Worm (Caenorhabditis elegans) whole organism, L4/young adult: ENCODE data around the gene F08F3.8.
A peak's percentile ranks its signal among the peaks of the same experiment; 100 is the strongest.

Experiments used
- W03F9.2 ChIP-seq: fragments of 150-350 bp; optimal IDR thresholded peaks from 2 replicates; lab custom pipeline; 2014; ENCODE audit warnings: missing biosample characterization, missing genetic modification characterization
- dao-5 ChIP-seq: sonication (generic microtip); optimal IDR thresholded peaks from 2 replicates; lab custom pipeline; 2016; ENCODE audit warnings: missing genotype, missing genetic modification characterization, moderate library complexity, missing compliant biosample characterization
- him-1 ChIP-seq: sonication (generic microtip); optimal IDR thresholded peaks from 2 replicates; lab custom pipeline; 2016; ENCODE audit warnings: missing genotype, missing genetic modification reagents, missing genetic modification characterization, missing compliant biosample characterization

The F08F3.8 gene

DNA sequence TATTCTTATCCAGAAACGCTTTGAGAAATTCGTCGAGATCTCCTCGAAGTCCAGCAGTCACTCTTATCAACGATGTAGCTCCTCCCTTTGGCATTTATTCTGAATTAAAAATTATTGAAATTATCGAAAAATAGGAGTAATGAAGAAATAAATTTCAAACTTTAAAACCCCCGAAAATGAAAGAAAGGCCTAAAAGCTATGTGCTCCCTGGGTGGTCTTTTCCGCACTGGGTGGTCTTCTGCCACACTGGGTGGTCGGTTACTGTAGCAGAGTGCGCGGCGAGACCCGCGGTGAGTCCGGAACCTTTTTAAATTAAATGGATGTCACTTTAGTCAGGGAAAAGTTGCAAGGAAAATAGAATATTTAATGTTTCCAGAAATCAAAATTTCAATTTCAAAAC is 6.7 kb upstream of the F08F3.8 start, which contains the start of gene snpc-1.3:
Gene snpc-1.3 (minus strand): TSS at position 101 of the 400 bp plus-strand sequence.
- TF ChIP-seq W03F9.2 (tag; lab: Kevin White, UChicago), result no peak
- no peak for TF ChIP-seq dao-5 (tag; lab: Kevin White, UChicago)
- no peak for TF ChIP-seq him-1 (tag; lab: Kevin White, UChicago)

DNA sequence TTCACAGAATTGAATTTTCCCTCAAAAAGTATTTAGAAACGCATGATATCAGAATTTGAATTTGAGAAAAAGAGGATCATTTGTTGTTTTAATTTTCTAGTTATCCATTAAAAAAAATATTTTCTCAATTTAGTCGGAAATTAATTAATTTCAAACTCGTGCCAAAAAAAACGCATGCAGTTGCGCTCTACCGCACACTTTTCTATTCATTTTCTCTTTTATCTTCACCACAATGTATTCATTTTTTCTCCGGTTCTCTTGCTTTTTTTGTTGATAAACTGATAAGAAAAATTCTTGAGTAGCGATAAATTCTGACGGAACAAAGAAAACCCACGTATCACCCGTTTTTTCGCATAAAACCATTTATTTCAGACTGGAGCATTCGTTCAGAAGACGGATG is 621 bp upstream of the F08F3.8 start, which contains the start of gene acl-6:
Gene acl-6 (plus strand): TSS at position 367 of the 400 bp plus-strand sequence.
- TF ChIP-seq W03F9.2 (tag; lab: Kevin White, UChicago) (peak; percentile 58), him-1 (tag; lab: Kevin White, UChicago) (no peak), dao-5 (tag; lab: Kevin White, UChicago) (no peak)

DNA sequence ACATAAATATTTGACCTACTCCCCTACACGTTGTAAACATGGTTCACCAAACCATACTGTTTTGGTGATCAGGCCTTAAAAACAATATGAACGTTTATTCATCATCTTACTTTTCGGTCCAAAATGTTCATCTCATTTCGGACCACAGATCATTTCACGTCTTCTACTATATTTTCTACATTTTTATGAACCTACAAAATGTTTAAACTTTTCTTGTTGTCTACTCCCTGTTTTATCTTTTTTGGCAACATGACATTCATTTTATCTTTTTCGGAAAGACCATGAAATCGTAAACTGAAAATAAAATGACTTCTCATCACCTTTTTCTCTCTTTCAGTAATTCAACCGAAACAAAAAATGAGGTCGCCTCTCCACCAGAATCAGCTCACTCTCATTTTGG is 4.5 kb downstream of the F08F3.8 start, which contains the start of gene rhr-1:
Gene rhr-1 (plus strand): TSS at position 301 of the 400 bp plus-strand sequence.
- no peak for TF ChIP-seq W03F9.2 (tag; lab: Kevin White, UChicago)
- no peak for TF ChIP-seq him-1 (tag; lab: Kevin White, UChicago)
- TF ChIP-seq dao-5 (tag; lab: Kevin White, UChicago), result no peak

DNA sequence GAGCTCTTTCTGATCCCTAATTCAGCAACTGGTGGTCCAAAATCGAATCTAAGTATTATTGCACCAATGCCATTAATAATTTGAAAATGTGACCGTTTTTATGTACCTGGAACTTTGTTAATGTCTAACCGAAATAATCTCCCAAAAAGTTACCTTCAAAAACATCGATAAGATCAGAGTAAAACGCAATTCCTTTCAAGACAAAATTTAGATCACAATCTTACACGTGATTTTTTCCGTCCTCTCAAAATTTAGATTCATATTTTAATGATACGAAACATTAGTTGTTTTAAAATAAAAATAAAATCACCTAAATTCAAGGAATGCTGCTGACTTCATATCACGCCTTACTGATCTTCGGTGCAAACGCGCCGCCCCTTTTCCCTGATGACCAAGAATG is 6.1 kb downstream of the F08F3.8 start:
- no peak for TF ChIP-seq dao-5 (tag; lab: Kevin White, UChicago)
- TF ChIP-seq him-1 (tag; lab: Kevin White, UChicago), result no peak
- no peak for TF ChIP-seq W03F9.2 (tag; lab: Kevin White, UChicago)

DNA sequence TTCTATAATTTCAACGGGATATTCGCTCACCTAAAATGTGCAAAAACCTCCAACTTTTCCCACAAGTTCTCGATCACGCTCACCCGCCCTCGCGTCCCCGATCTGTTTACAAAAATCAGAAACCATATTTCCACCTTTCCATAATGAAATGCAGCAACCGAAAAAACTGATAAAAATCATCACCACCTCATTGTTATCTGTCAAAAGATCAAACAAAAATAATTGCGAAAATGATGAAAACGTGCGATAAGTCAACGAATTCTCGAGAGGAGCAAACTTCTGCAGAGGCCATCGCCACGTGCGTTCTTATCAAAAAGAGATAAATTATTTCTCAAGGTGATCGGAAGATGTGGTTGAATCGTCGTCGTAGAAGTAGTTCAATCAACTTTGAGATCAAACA is 7.4 kb downstream of the F08F3.8 start:
- TF ChIP-seq him-1 (tag; lab: Kevin White, UChicago) (no peak), W03F9.2 (tag; lab: Kevin White, UChicago) (no peak), dao-5 (tag; lab: Kevin White, UChicago) (no peak)

DNA sequence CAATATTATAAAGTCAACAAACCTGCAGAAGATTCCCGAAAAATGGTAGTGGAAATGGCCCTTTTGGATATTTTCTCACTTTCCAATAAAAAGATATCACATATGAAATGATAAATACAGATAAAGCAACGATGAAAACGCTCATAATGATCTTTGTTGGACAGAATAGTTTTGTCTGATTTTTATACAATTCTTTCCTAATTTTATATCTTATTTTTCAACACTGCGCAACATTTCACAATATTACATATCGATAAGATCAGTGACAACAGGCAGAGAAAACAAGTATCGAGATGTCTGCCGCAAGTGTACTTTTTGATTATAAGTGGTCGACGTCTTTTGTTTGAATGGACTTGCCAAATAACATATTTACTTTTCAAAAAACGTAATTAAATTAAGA is 9.3 kb downstream of the F08F3.8 start, which contains the start of gene cyp-14A5:
Gene cyp-14A5 (minus strand): TSS at position 163 of the 400 bp plus-strand sequence.
- TF ChIP-seq dao-5 (tag; lab: Kevin White, UChicago) (no peak), W03F9.2 (tag; lab: Kevin White, UChicago) (no peak), him-1 (tag; lab: Kevin White, UChicago) (no peak)

DNA sequence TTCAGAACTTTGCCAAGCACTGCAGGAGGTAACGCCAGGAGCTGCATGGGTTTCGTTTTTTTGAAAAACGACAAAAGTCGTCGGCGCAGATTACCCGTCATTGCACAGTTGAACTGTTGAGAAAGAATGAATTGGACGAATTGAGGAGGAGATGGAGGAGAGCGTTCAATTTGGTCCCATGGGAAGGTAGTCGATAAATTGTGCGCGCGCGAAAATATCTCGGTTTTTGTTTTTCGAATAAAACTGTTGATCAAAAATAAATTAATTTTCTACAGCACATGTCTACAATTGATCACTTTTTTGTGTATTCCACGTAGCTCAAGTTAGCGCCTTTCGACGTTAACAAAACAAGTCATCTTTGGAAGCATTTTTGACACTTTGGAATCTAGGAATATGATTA is 12.5 kb downstream of the F08F3.8 start, which contains the start of gene F08F3.6:
Gene F08F3.6 (minus strand): TSS at position 153 of the 400 bp plus-strand sequence.
- TF ChIP-seq him-1 (tag; lab: Kevin White, UChicago), result no peak
- no peak for TF ChIP-seq dao-5 (tag; lab: Kevin White, UChicago)
- TF ChIP-seq W03F9.2 (tag; lab: Kevin White, UChicago), result no peak

DNA sequence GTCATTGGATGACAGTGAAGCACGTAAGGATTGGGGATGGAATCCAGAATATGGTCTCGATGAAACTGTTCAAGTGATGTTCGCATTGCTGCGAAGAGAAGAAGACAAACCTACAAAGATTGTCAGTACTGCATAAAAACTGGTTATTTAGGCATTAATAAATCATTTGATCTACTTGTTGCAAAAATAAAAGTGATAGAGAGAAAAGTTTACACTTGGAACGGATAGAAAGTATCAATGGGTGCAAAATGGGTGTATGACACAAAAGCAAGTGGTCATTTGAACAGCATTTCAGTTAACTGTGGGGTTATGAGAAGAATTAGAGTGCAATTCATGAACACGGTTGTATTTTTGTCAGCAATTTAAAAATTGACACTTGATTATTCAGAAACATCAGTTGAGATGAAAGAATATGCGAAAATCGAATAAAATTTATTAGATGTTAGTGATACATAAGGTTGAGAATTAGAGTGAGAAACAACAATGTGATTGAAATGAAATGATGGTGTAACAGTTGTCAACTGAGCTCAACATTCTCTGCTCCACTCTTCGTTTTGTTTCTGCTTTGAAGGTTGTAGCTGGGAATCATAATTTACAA is 19.5 kb downstream of the F08F3.8 start, which contains the start of gene F08F3.10:
Gene F08F3.10 (plus strand): TSS at position 548 of the 598 bp plus-strand sequence.
- TF ChIP-seq dao-5 (tag; lab: Kevin White, UChicago) (no peak), W03F9.2 (tag; lab: Kevin White, UChicago) (no peak), him-1 (tag; lab: Kevin White, UChicago) (no peak)

DNA sequence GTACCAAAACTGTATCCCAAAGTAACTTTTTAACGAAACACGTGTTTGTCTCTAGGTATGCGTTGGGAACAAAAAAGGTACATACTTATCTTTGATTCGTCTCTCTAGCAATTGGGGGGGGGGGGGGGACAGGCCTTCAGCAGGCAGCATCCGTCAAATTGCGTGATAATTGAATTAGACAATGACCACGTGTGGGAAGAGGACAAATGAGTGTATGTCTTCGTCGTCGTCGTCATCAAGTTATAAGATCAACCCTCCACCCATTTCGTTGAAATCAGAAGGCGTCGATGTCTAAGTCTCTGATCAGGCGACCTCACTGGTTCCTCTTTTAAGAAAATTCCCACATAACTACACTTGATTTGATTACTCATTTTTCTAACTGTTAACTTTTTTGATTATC is 21.7 kb downstream of the F08F3.8 start, which contains the start of gene F08F3.4:
Gene F08F3.4 (plus strand): TSS at position 277 of the 400 bp plus-strand sequence.
- TF ChIP-seq him-1 (tag; lab: Kevin White, UChicago) (no peak), W03F9.2 (tag; lab: Kevin White, UChicago) (no peak), dao-5 (tag; lab: Kevin White, UChicago) (no peak)

DNA sequence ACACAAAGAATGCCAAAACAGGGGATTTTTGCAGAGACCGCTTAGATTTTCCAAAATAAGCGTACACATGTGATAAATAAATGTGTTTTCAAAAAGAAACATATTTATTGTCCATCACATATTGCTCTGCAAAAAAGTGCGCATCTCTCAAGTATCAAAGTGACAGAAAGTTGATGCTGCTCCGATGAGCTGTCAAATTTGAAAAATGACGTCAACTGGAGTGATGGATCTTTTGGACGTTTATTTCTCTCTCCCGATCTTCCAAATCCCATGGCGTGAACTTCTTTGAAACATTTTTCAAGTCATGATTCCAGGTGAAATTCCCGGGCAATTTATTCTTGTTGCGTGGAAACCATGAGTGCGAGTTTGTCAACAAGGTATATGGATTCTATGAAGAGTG is 23.5 kb downstream of the F08F3.8 start:
- no peak for TF ChIP-seq dao-5 (tag; lab: Kevin White, UChicago)
- no peak for TF ChIP-seq him-1 (tag; lab: Kevin White, UChicago)
- no peak for TF ChIP-seq W03F9.2 (tag; lab: Kevin White, UChicago)

DNA sequence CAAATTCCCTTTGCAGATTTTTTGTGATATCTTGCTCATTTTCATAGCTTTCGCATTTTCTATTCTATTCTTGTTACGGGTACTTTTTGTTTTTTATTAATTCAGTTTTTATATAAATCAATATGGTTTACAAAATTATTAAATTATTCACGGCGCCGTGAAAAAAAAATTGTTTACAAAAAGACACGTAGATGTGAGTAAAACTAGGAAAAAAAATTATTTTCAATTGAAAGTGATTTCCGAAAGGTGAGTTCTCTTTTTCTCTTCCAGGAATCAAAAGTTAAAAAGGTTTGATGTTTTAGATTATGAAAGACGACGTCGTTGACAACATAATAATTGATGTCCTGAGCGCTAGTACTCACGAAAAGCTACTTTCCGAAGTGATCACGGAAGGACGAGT is 24.2 kb downstream of the F08F3.8 start, which contains the start of gene C25A6.1:
Gene C25A6.1 (plus strand): TSS at position 301 of the 400 bp plus-strand sequence.
- TF ChIP-seq dao-5 (tag; lab: Kevin White, UChicago), result no peak
- no peak for TF ChIP-seq W03F9.2 (tag; lab: Kevin White, UChicago)
- TF ChIP-seq him-1 (tag; lab: Kevin White, UChicago), result no peak

DNA sequence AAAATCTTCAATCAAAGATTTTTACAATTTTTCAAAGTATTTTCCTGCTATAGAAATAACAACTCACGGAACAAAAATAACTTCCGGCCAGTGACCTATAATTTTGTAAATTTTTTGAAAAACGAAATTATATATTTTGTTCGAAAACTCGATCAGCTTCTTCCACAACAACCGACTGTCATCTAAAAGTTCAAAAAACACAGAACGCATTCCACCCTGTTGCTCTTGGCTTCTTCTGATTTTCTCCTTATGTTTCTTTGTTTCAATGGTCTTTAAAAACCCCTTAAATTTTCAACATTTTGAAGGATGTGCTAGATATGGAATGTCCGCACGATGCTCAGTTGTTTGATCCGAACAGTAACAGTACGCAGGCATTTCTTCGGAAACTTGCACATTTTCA is 27.3 kb downstream of the F08F3.8 start, which contains the start of gene dmsr-7:
Gene dmsr-7 (plus strand): TSS at position 301 of the 400 bp plus-strand sequence.
- TF ChIP-seq him-1 (tag; lab: Kevin White, UChicago) (no peak), W03F9.2 (tag; lab: Kevin White, UChicago) (no peak), dao-5 (tag; lab: Kevin White, UChicago) (no peak)

DNA sequence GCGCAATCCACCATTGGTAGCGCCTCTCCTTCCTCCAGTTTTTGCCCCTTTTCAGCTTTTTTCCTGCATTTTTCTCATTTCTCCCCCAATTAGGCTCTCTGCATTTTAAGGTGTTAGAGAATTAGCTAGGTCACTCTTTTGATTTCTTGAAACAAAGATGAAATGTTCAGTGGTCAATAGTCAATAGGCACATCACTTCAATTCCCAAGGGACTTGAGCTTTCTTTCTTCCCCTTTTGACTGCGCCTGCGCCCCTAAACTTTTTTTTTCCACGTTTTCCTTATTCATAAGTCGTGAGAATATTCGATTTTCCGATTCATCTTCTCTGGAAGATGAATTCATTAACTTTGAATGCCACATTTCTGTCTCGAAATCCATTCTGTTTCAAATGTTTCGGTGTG is 28.5 kb downstream of the F08F3.8 start:
- TF ChIP-seq dao-5 (tag; lab: Kevin White, UChicago) (no peak), him-1 (tag; lab: Kevin White, UChicago) (peak; percentile 13)
